Worm (Caenorhabditis elegans): ENCODE measurements around the gene tnt-4.

ce11 chrV:2030661-2031060 lies 37.9 kb upstream of the tnt-4 start:
- TF ChIP-seq egl-43 (GFP tag; IDR thresholded peaks at IDR 0.05) (no peak), nhr-11 (tag; optimal IDR thresholded peaks at IDR 0.05) (no peak), unc-62 (GFP tag; optimal IDR thresholded peaks at IDR 0.05 in 1 of 2) (peak in 1 of 2 experiments; percentile 43), unc-62 (tag; optimal IDR thresholded peaks at IDR 0.05) (no peak), ceh-32 (tag; optimal IDR thresholded peaks at IDR 0.05; ENCODE audit: poor library complexity) (no peak), madf-9 (GFP tag; conservative IDR thresholded peaks at IDR 0.05) (no peak), nhr-25 (tag; optimal IDR thresholded peaks at IDR 0.05; ENCODE audit: borderline replicate concordance, insufficient read depth) (no peak), pha-4 (GFP tag; IDR thresholded peaks at IDR 0.05) (no peak), pha-4 (tag; optimal IDR thresholded peaks at IDR 0.05) (no peak), dpl-1 (GFP tag; optimal IDR thresholded peaks at IDR 0.05) (no peak), snpc-4 (tag; optimal IDR thresholded peaks at IDR 0.05) (no peak), hmg-1.1 (GFP tag; IDR thresholded peaks at IDR 0.05) (no peak)
